Worm (Caenorhabditis elegans): ENCODE measurements around the gene F33G12.6.
A peak's percentile ranks its signal among the peaks of the same experiment; 100 is the strongest.

F33G12.6 gene

DNA sequence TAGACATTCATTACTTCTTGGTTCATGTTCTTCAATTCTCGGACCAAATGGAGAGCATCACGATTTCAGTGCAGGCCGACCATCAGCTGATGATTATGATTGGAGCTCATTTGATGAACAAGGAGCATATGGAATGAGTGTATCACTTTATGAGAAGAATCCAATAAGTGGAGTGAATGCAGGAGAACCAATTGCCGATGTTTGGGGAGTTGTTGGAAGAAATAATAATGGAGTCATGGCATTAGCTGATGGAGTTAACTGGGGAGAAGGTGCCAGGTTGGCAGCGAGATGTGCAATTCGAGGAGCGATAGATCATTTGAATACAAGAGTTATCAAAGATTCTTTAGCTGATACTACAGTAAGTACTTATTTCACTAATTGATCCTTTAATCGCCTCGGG is 1.1 kb downstream of the F33G12.6 start:
- TF ChIP-seq tbx-37 (GFP tag; conservative IDR thresholded peaks at IDR 0.05), result no peak
- TF ChIP-seq ceh-36 (tag; optimal IDR thresholded peaks at IDR 0.05), result no peak
- no peak for TF ChIP-seq ceh-13 (GFP tag; optimal IDR thresholded peaks at IDR 0.05)
- no peak for TF ChIP-seq pes-1 (GFP tag; IDR thresholded peaks at IDR 0.05)
- no peak for TF ChIP-seq B0310.2 (tag; optimal IDR thresholded peaks at IDR 0.05)
- no peak for TF ChIP-seq flt-1 (GFP tag; IDR thresholded peaks at IDR 0.05)
- TF ChIP-seq hnd-1 (tag; optimal IDR thresholded peaks at IDR 0.05), result no peak
- no peak for TF ChIP-seq hmg-4 (GFP tag; optimal IDR thresholded peaks at IDR 0.05)

DNA sequence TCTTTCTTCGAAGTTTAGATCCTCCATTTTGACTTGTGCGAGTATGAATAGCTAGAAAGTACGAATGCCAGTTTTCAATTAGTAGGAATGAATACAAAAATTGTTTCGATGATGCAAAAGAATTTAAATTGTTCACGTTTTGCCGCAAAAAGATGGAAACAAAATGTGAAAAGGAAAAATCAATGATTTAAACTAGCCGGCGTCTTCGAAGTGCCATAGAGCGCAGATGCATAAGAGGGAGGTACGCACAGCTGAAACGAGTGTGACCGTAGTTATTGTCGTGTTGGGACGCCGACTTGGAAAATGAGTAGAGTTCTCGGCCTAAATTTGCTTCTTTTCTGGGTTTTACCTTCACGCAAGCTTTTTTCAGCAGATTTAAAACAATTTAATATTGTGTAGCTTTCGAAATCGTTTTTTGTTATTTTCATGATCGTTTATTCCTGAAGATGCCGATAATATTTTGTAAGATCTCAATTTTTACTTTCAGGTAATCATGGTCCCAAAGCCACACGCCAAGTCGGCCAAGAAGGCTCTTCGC is 5.5 kb downstream of the F33G12.6 start, which contains the start of the genes ify-1 and rpl-22:
Gene ify-1, minus strand, starts transcription at position 51 of the 538 bp plus-strand sequence.
Gene rpl-22, plus strand, starts transcription at position 488 of the 538 bp plus-strand sequence.
- no peak for TF ChIP-seq aly-1 (tag; optimal IDR thresholded peaks at IDR 0.05)
- TF ChIP-seq B0310.2 (tag; optimal IDR thresholded peaks at IDR 0.05), result no peak
- TF ChIP-seq tbx-37 (GFP tag; conservative IDR thresholded peaks at IDR 0.05), result peak; percentile 56; the same call in 1 of the 2 replicates
- TF ChIP-seq sea-1 (GFP tag; conservative IDR thresholded peaks at IDR 0.05), result no peak
- no peak for TF ChIP-seq pes-1 (GFP tag; IDR thresholded peaks at IDR 0.05)
- no peak for TF ChIP-seq ets-7 (tag; optimal IDR thresholded peaks at IDR 0.05)
- peak; percentile 83 for TF ChIP-seq F13C5.2 (tag; optimal IDR thresholded peaks at IDR 0.05)
- TF ChIP-seq ceh-13 (GFP tag; optimal IDR thresholded peaks at IDR 0.05), result no peak
- TF ChIP-seq scrt-1 (GFP tag; IDR thresholded peaks at IDR 0.05), result no peak; the same call in 1 of the 2 replicates
- no peak for TF ChIP-seq ama-1 (optimal IDR thresholded peaks at IDR 0.05)
- TF ChIP-seq tbx-11 (GFP tag; IDR thresholded peaks at IDR 0.05), result no peak
- TF ChIP-seq tra-4 (tag; optimal IDR thresholded peaks at IDR 0.05), result no peak
- peak; percentile 69; the same call in 1 of the 2 replicates for TF ChIP-seq flt-1 (GFP tag; IDR thresholded peaks at IDR 0.05)
- peak; percentile 65 for TF ChIP-seq hmg-4 (GFP tag; optimal IDR thresholded peaks at IDR 0.05)
- no peak for TF ChIP-seq hnd-1 (tag; optimal IDR thresholded peaks at IDR 0.05)
- TF ChIP-seq hmbx-1 (tag; optimal IDR thresholded peaks at IDR 0.05), result no peak
- no peak for TF ChIP-seq ceh-36 (tag; optimal IDR thresholded peaks at IDR 0.05)

DNA sequence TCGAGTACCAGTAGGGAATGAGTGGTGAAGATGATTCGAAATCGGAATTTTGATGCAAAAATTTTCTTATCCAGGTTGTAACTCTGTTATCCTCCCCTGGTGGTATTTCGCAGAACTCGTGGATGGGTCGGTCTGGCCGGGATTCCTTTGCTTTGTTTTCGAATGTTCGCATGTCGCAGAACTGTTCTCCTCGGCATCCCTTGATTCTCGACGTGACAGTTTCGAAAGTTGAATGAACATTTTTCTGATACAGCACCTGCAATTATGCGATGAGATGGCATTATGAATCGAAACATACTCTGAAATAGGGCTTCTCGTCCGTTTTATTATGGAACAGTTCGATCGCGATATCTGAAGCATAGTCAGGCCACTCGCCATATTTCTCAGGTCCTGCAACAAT is 6.5 kb downstream of the F33G12.6 start:
- TF ChIP-seq tbx-11 (GFP tag; IDR thresholded peaks at IDR 0.05) (no peak), hmbx-1 (tag; optimal IDR thresholded peaks at IDR 0.05) (no peak), aly-1 (tag; optimal IDR thresholded peaks at IDR 0.05) (no peak), scrt-1 (GFP tag; IDR thresholded peaks at IDR 0.05) (no peak), ceh-13 (GFP tag; optimal IDR thresholded peaks at IDR 0.05) (no peak), tra-4 (tag; optimal IDR thresholded peaks at IDR 0.05) (no peak)

DNA sequence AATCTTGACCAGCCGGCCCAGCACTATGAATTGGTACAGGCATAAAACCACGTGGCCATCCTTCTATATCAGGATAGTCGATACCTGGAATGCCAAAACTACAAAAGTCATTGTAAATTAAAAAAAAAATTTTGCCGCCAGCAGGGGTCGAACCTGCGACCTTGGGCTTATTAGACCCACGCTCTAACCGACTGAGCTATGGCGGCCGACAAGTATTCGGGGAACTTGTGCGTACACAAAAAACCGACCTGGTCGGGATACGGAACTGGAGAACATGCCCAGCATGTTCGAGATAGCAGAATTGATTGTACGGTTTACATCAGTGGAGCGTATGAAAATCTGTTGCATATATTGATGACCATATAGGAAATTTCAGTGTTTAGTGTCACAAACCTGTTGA is 7.6 kb downstream of the F33G12.6 start:
- TF ChIP-seq tra-4 (tag; optimal IDR thresholded peaks at IDR 0.05) (no peak), ama-1 (optimal IDR thresholded peaks at IDR 0.05) (no peak), tbx-11 (GFP tag; IDR thresholded peaks at IDR 0.05) (0 out of 2 replicates have a peak, but pooled peaks have one; percentile 28), B0310.2 (tag; optimal IDR thresholded peaks at IDR 0.05) (peak; percentile 24), aly-1 (tag; optimal IDR thresholded peaks at IDR 0.05) (no peak), ets-7 (tag; optimal IDR thresholded peaks at IDR 0.05) (no peak), hmg-4 (GFP tag; optimal IDR thresholded peaks at IDR 0.05) (peak; percentile 51), pes-1 (GFP tag; IDR thresholded peaks at IDR 0.05) (peak; percentile 86), flt-1 (GFP tag; IDR thresholded peaks at IDR 0.05) (peak; percentile 72), hnd-1 (tag; optimal IDR thresholded peaks at IDR 0.05) (no peak), scrt-1 (GFP tag; IDR thresholded peaks at IDR 0.05) (peak; percentile 72), sea-1 (GFP tag; conservative IDR thresholded peaks at IDR 0.05) (0 out of 2 replicates have a peak, but pooled peaks have one; percentile 63), F13C5.2 (tag; optimal IDR thresholded peaks at IDR 0.05) (no peak), ceh-13 (GFP tag; optimal IDR thresholded peaks at IDR 0.05) (peak; percentile 53), tbx-37 (GFP tag; conservative IDR thresholded peaks at IDR 0.05) (no peak; the same call in 1 of the 2 replicates), ceh-36 (tag; optimal IDR thresholded peaks at IDR 0.05) (peak; percentile 54)

DNA sequence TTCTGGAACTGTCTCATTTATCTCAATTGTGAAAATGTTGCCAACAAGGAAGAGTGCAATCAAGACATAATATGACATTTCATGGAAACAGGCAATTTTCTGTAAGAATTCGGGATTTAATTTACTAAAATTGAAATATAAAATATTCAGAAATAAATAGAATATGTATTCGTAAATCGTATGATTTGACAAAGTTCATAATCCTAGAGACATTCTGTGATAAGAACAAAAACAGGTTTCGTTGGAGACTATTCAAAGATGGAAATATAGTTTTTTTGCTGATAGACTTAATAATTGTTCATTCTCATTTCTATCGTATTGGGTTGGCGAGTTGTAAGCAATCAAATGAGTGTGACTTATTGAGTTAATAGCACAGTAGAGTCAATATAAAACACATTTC is 8.3 kb downstream of the F33G12.6 start, which contains the start of gene C27A2.12:
Gene C27A2.12, minus strand, starts transcription at position 101 of the 400 bp plus-strand sequence.
- TF ChIP-seq tbx-11 (GFP tag; IDR thresholded peaks at IDR 0.05) (no peak), pes-1 (GFP tag; IDR thresholded peaks at IDR 0.05) (no peak), ceh-36 (tag; optimal IDR thresholded peaks at IDR 0.05) (no peak), tra-4 (tag; optimal IDR thresholded peaks at IDR 0.05) (no peak), flt-1 (GFP tag; IDR thresholded peaks at IDR 0.05) (no peak), tbx-37 (GFP tag; conservative IDR thresholded peaks at IDR 0.05) (no peak), sea-1 (GFP tag; conservative IDR thresholded peaks at IDR 0.05) (no peak), ama-1 (optimal IDR thresholded peaks at IDR 0.05) (no peak), hnd-1 (tag; optimal IDR thresholded peaks at IDR 0.05) (no peak), ets-7 (tag; optimal IDR thresholded peaks at IDR 0.05) (no peak), ceh-13 (GFP tag; optimal IDR thresholded peaks at IDR 0.05) (no peak), hmg-4 (GFP tag; optimal IDR thresholded peaks at IDR 0.05) (no peak), F13C5.2 (tag; optimal IDR thresholded peaks at IDR 0.05) (no peak), hmbx-1 (tag; optimal IDR thresholded peaks at IDR 0.05) (no peak), aly-1 (tag; optimal IDR thresholded peaks at IDR 0.05) (no peak), B0310.2 (tag; optimal IDR thresholded peaks at IDR 0.05) (no peak), scrt-1 (GFP tag; IDR thresholded peaks at IDR 0.05) (no peak)

DNA sequence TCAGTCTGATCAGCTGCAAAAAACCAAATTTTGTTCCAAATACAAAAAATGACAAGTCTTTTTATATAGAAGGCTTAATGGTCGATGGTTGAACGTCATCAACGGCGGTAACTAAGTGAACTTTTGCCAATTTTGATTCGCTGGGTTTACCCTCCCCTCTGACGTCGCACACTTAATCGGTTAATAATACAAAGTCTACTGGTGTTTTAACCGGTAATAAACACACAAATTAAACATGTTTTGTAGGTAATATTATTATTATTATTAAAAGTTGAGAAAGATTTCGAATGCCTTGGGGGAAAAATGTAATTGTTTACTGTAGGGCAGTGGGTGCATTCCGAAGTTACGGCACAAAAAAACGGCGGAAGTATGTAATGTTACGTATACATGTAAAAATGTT is 11.0 kb downstream of the F33G12.6 start, which contains the start of gene pho-12:
Gene pho-12, minus strand, starts transcription at position 101 of the 400 bp plus-strand sequence.
- TF ChIP-seq hmg-4 (GFP tag; optimal IDR thresholded peaks at IDR 0.05), result no peak
- no peak for TF ChIP-seq flt-1 (GFP tag; IDR thresholded peaks at IDR 0.05)
- no peak for TF ChIP-seq aly-1 (tag; optimal IDR thresholded peaks at IDR 0.05)
- TF ChIP-seq pes-1 (GFP tag; IDR thresholded peaks at IDR 0.05), result no peak
- TF ChIP-seq ama-1 (optimal IDR thresholded peaks at IDR 0.05), result no peak
- TF ChIP-seq hnd-1 (tag; optimal IDR thresholded peaks at IDR 0.05), result no peak
- no peak for TF ChIP-seq B0310.2 (tag; optimal IDR thresholded peaks at IDR 0.05)
- no peak for TF ChIP-seq tbx-37 (GFP tag; conservative IDR thresholded peaks at IDR 0.05)
- TF ChIP-seq tbx-11 (GFP tag; IDR thresholded peaks at IDR 0.05), result no peak
- no peak for TF ChIP-seq ets-7 (tag; optimal IDR thresholded peaks at IDR 0.05)
- TF ChIP-seq scrt-1 (GFP tag; IDR thresholded peaks at IDR 0.05), result no peak
- no peak for TF ChIP-seq hmbx-1 (tag; optimal IDR thresholded peaks at IDR 0.05)
- no peak for TF ChIP-seq ceh-36 (tag; optimal IDR thresholded peaks at IDR 0.05)
- TF ChIP-seq sea-1 (GFP tag; conservative IDR thresholded peaks at IDR 0.05), result no peak
- TF ChIP-seq ceh-13 (GFP tag; optimal IDR thresholded peaks at IDR 0.05), result no peak
- TF ChIP-seq tra-4 (tag; optimal IDR thresholded peaks at IDR 0.05), result no peak
- no peak for TF ChIP-seq F13C5.2 (tag; optimal IDR thresholded peaks at IDR 0.05)
